Fruit fly (Drosophila melanogaster) whole organism, embryonic: Measurements from ENCODE around the gene CG3764.

Experiments
- Antp ChIP-seq: fragments of 200-800 bp; sonication (Bioruptor generic); optimal IDR thresholded peaks from 3 replicates; lab custom pipeline; 2016; ENCODE audit warnings: missing biosample characterization, missing genetic modification characterization
- Atf6 ChIP-seq: fragments of 200-800 bp; sonication (Bioruptor generic); IDR thresholded peaks from 2 replicates; pipeline ENCODE4 v1.3.6; 2022; ENCODE audit warnings: missing biosample characterization, missing genetic modification characterization
- CG12104 ChIP-seq: fragments of 200-800 bp; sonication (Bioruptor generic); optimal IDR thresholded peaks from 3 replicates; lab custom pipeline; 2016; ENCODE audit warnings: missing biosample characterization, missing genetic modification characterization
- CG12744 ChIP-seq: fragments of 200-800 bp; sonication (Bioruptor generic); optimal IDR thresholded peaks from 2 replicates; lab custom pipeline; 2016; ENCODE audit warnings: missing biosample characterization, missing genetic modification characterization
- CG13296 ChIP-seq: fragments of 200-800 bp; sonication (Bioruptor generic); optimal IDR thresholded peaks from 3 replicates; lab custom pipeline; 2018; ENCODE audit warnings: missing biosample characterization, mild to moderate bottlenecking, missing genetic modification characterization
- CG14860 ChIP-seq: fragments of 200-800 bp; sonication (Bioruptor generic); IDR thresholded peaks from 3 replicates; pipeline ENCODE4 v1.3.6; 2022; ENCODE audit warnings: missing biosample characterization, missing genetic modification characterization; ENCODE audit not compliant: partially characterized antibody
- CG17568 ChIP-seq: fragments of 200-800 bp; sonication (Bioruptor generic); optimal IDR thresholded peaks from 2 replicates; lab custom pipeline; 2018; ENCODE audit warnings: missing biosample characterization, mild to moderate bottlenecking, missing genetic modification characterization, moderate library complexity
- CG18011 ChIP-seq: fragments of 200-800 bp; sonication (Bioruptor generic); optimal IDR thresholded peaks from 2 replicates; lab custom pipeline; 2017; ENCODE audit warnings: missing biosample characterization, missing genetic modification characterization, mild to moderate bottlenecking, moderate library complexity, missing genotype
- CG18599 ChIP-seq: fragments of 200-800 bp; sonication (Bioruptor generic); optimal IDR thresholded peaks from 3 replicates; lab custom pipeline; 2017; ENCODE audit warnings: missing biosample characterization, missing genetic modification characterization, mild to moderate bottlenecking, moderate library complexity, missing genetic modification reagents
- CG34224 ChIP-seq: fragments of 200-800 bp; sonication (Bioruptor generic); IDR thresholded peaks from 3 replicates; pipeline ENCODE4 v1.3.6; 2022; ENCODE audit warnings: missing biosample characterization, missing genetic modification characterization; ENCODE audit not compliant: partially characterized antibody
- CG3838 ChIP-seq: fragments of 200-800 bp; sonication (Bioruptor generic); optimal IDR thresholded peaks from 3 replicates; lab custom pipeline; 2016; ENCODE audit warnings: missing biosample characterization, missing genetic modification characterization
- CG4424 ChIP-seq: fragments of 200-800 bp; sonication (Bioruptor generic); optimal IDR thresholded peaks from 3 replicates; lab custom pipeline; 2016; ENCODE audit warnings: missing biosample characterization, missing genetic modification characterization
- CG6765 ChIP-seq: fragments of 200-800 bp; sonication (Bioruptor generic); optimal IDR thresholded peaks from 3 replicates; lab custom pipeline; 2017; ENCODE audit warnings: missing biosample characterization, mild to moderate bottlenecking, missing genetic modification characterization
- CG7987 ChIP-seq: fragments of 200-800 bp; sonication (Bioruptor generic); optimal IDR thresholded peaks from 2 replicates; lab custom pipeline; 2018; ENCODE audit warnings: missing biosample characterization, mild to moderate bottlenecking, missing genetic modification characterization, moderate library complexity
- CG8359 ChIP-seq: fragments of 200-800 bp; sonication (Bioruptor generic); optimal IDR thresholded peaks from 2 replicates; lab custom pipeline; 2017; ENCODE audit warnings: missing biosample characterization, mild to moderate bottlenecking, missing genetic modification characterization, borderline replicate concordance
- CG9609 ChIP-seq: fragments of 200-800 bp; sonication (Bioruptor generic); optimal IDR thresholded peaks from 3 replicates; lab custom pipeline; 2016; ENCODE audit warnings: missing biosample characterization, missing genetic modification characterization
- CG9797 ChIP-seq: fragments of 200-800 bp; sonication (Bioruptor generic); optimal IDR thresholded peaks from 3 replicates; lab custom pipeline; 2018; ENCODE audit warnings: missing biosample characterization, mild to moderate bottlenecking, missing genetic modification characterization
- CTCF ChIP-seq: fragments of 200-800 bp; sonication (Bioruptor generic); optimal IDR thresholded peaks from 2 replicates; lab custom pipeline; 2017; ENCODE audit warnings: missing biosample characterization, mild to moderate bottlenecking, missing genetic modification characterization, moderate library complexity
- D19B ChIP-seq: fragments of 200-800 bp; sonication (Bioruptor generic); optimal IDR thresholded peaks from 2 replicates; lab custom pipeline; 2017; ENCODE audit warnings: missing biosample characterization, mild to moderate bottlenecking, missing genetic modification characterization
- Dbx ChIP-seq: fragments of 200-800 bp; sonication (Bioruptor generic); IDR thresholded peaks from 3 replicates; pipeline ENCODE4 v1.3.6; 2022; ENCODE audit warnings: missing biosample characterization, missing genetic modification characterization
- Dek ChIP-seq: fragments of 200-800 bp; sonication (Bioruptor generic); optimal IDR thresholded peaks from 3 replicates; lab custom pipeline; 2019; ENCODE audit warnings: missing biosample characterization, mild to moderate bottlenecking, missing genetic modification characterization, moderate library complexity
- H2.0 ChIP-seq: fragments of 200-800 bp; sonication (Bioruptor generic); IDR thresholded peaks from 2 replicates; pipeline ENCODE4 v1.3.6; 2022; ENCODE audit warnings: missing biosample characterization, missing genetic modification characterization
- Hand ChIP-seq: fragments of 200-800 bp; sonication (Bioruptor generic); optimal IDR thresholded peaks from 2 replicates; lab custom pipeline; 2017; ENCODE audit warnings: mild to moderate bottlenecking, missing biosample characterization, missing genetic modification reagents, missing genetic modification characterization
- Lhr ChIP-seq: fragments of 200-800 bp; sonication (Bioruptor generic); optimal IDR thresholded peaks from 3 replicates; lab custom pipeline; 2017; ENCODE audit warnings: mild to moderate bottlenecking, missing biosample characterization, missing genetic modification reagents, missing genetic modification characterization
- MBD-R2 ChIP-seq: fragments of 200-800 bp; sonication (Bioruptor generic); IDR thresholded peaks from 2 replicates; pipeline ENCODE4 v1.3.6; 2022; ENCODE audit warnings: missing biosample characterization, missing genetic modification characterization
- Oli ChIP-seq: fragments of 200-800 bp; sonication (Bioruptor generic); optimal IDR thresholded peaks from 2 replicates; lab custom pipeline; 2018; ENCODE audit warnings: missing biosample characterization, mild to moderate bottlenecking, missing genetic modification characterization, moderate library complexity
- Pdp1 ChIP-seq, 2 experiments: fragments of 200-800 bp; sonication (Bioruptor generic); optimal IDR thresholded peaks; 3 replicates each; lab custom pipeline; 2016; ENCODE audit warnings: missing biosample characterization in 2 of 2, missing genetic modification characterization in 2 of 2, mild to moderate bottlenecking in 1 of 2, moderate library complexity in 1 of 2
- Poxn ChIP-seq: fragments of 200-800 bp; sonication (Bioruptor generic); IDR thresholded peaks from 2 replicates; pipeline ENCODE4 v1.3.6; 2022; ENCODE audit warnings: missing biosample characterization, missing genetic modification characterization
- Taf1 ChIP-seq: fragments of 200-800 bp; sonication (Bioruptor generic); IDR thresholded peaks from 2 replicates; pipeline ENCODE4 v1.3.6; 2022; ENCODE audit warnings: missing biosample characterization, missing genetic modification characterization
- Trl ChIP-seq, 3 experiments: fragments of >200 bp in 2 of 3; fragments of 200-800 bp in 1 of 3; sonication (Bioruptor generic) in 1 of 3; optimal IDR thresholded peaks; 2 replicates in 1 of 3; 3 replicates in 2 of 3; lab custom pipeline; 2016 to 2017; ENCODE audit warnings: missing biosample characterization in 1 of 3, missing genetic modification characterization in 1 of 3
- Vsx1 ChIP-seq: fragments of 200-800 bp; sonication (Bioruptor generic); optimal IDR thresholded peaks from 2 replicates; lab custom pipeline; 2017; ENCODE audit warnings: missing biosample characterization, mild to moderate bottlenecking, missing genetic modification characterization, missing genetic modification reagents
- caup ChIP-seq: fragments of 200-800 bp; sonication (Bioruptor generic); optimal IDR thresholded peaks from 3 replicates; lab custom pipeline; 2017; ENCODE audit warnings: missing biosample characterization, mild to moderate bottlenecking, missing genetic modification characterization, moderate library complexity; ENCODE audit not compliant: severe bottlenecking
- cg ChIP-seq: fragments of 200-800 bp; sonication (Bioruptor generic); optimal IDR thresholded peaks from 3 replicates; lab custom pipeline; 2019; ENCODE audit warnings: missing biosample characterization, mild to moderate bottlenecking, missing genetic modification characterization, moderate library complexity
- danr ChIP-seq: fragments of 200-800 bp; sonication (Bioruptor generic); IDR thresholded peaks from 2 replicates; pipeline ENCODE4 v1.3.6; 2022; ENCODE audit warnings: missing biosample characterization, missing genetic modification characterization
- gem ChIP-seq: fragments of 200-800 bp; sonication (Bioruptor generic); optimal IDR thresholded peaks from 2 replicates; lab custom pipeline; 2019; ENCODE audit warnings: missing biosample characterization, mild to moderate bottlenecking, missing genetic modification characterization, moderate library complexity
- ind ChIP-seq: fragments of 200-800 bp; sonication (Bioruptor generic); optimal IDR thresholded peaks from 3 replicates; lab custom pipeline; 2016; ENCODE audit warnings: missing biosample characterization, missing genetic modification characterization
- jing ChIP-seq: fragments of 200-800 bp; sonication (Bioruptor generic); optimal IDR thresholded peaks from 2 replicates; lab custom pipeline; 2018; ENCODE audit warnings: missing biosample characterization, mild to moderate bottlenecking, missing genetic modification characterization
- mam ChIP-seq: fragments of 200-800 bp; sonication (Bioruptor generic); optimal IDR thresholded peaks from 3 replicates; lab custom pipeline; 2016; ENCODE audit warnings: missing biosample characterization, missing genetic modification characterization
- nerfin-1 ChIP-seq: fragments of 200-800 bp; sonication (Bioruptor generic); optimal IDR thresholded peaks from 3 replicates; lab custom pipeline; 2019; ENCODE audit warnings: missing biosample characterization, mild to moderate bottlenecking, missing genetic modification characterization, moderate library complexity
- onecut ChIP-seq: fragments of 200-800 bp; sonication (Bioruptor generic); IDR thresholded peaks from 2 replicates; pipeline ENCODE4 v1.3.6; 2022; ENCODE audit warnings: missing biosample characterization, missing genetic modification characterization
- sob ChIP-seq: fragments of 200-800 bp; sonication (Bioruptor generic); IDR thresholded peaks from 2 replicates; pipeline ENCODE4 v1.3.6; 2022; ENCODE audit warnings: missing biosample characterization, missing genetic modification characterization
- sqz ChIP-seq: fragments of 200-800 bp; sonication (Bioruptor generic); optimal IDR thresholded peaks from 3 replicates; lab custom pipeline; 2018; ENCODE audit warnings: missing biosample characterization, mild to moderate bottlenecking, missing genetic modification characterization
- sr ChIP-seq: fragments of 200-800 bp; sonication (Bioruptor generic); IDR thresholded peaks from 3 replicates; pipeline ENCODE4 v1.3.6; 2022; ENCODE audit warnings: missing biosample characterization, missing genetic modification characterization
- sug ChIP-seq: fragments of 200-800 bp; optimal IDR thresholded peaks from 2 replicates; lab custom pipeline; 2019; ENCODE audit warnings: missing biosample characterization, mild to moderate bottlenecking, missing genetic modification characterization, moderate library complexity
- toy ChIP-seq: fragments of 200-800 bp; sonication (Bioruptor generic); IDR thresholded peaks from 2 replicates; pipeline ENCODE4 v1.3.6; 2022; ENCODE audit warnings: missing biosample characterization, missing genetic modification characterization
- trh ChIP-seq: fragments of 200-800 bp; sonication (Bioruptor generic); optimal IDR thresholded peaks from 2 replicates; lab custom pipeline; 2016; ENCODE audit warnings: missing biosample characterization, missing genetic modification characterization
- vnd ChIP-seq: fragments of 200-800 bp; sonication (Bioruptor generic); IDR thresholded peaks from 3 replicates; pipeline ENCODE4 v1.3.6; 2022; ENCODE audit warnings: missing biosample characterization, missing genetic modification characterization; ENCODE audit not compliant: partially characterized antibody
- z ChIP-seq: fragments of 200-800 bp; sonication (Bioruptor generic); IDR thresholded peaks from 3 replicates; pipeline ENCODE4 v1.3.6; 2022; ENCODE audit warnings: missing biosample characterization, missing genetic modification characterization

Gene CG3764

dm6 chr3L:17003251-17004171, 8.9 kb downstream of the CG3764 start (continued):
- TF ChIP-seq sug (tag; lab: Kevin White, UChicago) = peak; percentile 86
- TF ChIP-seq Taf1 (GFP tag; lab: Robert Waterston, UW) = no peak
- TF ChIP-seq danr = no peak
- TF ChIP-seq CG8359 (GFP tag; lab: Kevin White, UChicago) = peak; percentile 33
- peak; percentile 13 for TF ChIP-seq cg (GFP tag; lab: Kevin White, UChicago)
- TF ChIP-seq vnd (GFP tag; lab: Robert Waterston, UW) = peak; percentile 69; the same call in 2 of the 3 replicates
- TF ChIP-seq CG12104 (GFP tag; lab: Kevin White, UChicago) = peak; percentile 28
- TF ChIP-seq CG14860 (GFP tag; lab: Robert Waterston, UW) = no peak
- TF ChIP-seq Lhr = no peak
- TF ChIP-seq Trl (optimal IDR thresholded peaks at IDR 0.05; lab: Kevin White, UChicago) = peak in 1 of 2 experiments; percentile 21
- TF ChIP-seq Trl (GFP tag; optimal IDR thresholded peaks at IDR 0.05; lab: Kevin White, UChicago) = no peak
- TF ChIP-seq CG18599 (GFP tag; lab: Kevin White, UChicago) = peak; percentile 12
- TF ChIP-seq CTCF (GFP tag; lab: Kevin White, UChicago) = no peak
- no peak for TF ChIP-seq nerfin-1
- TF ChIP-seq toy (GFP tag; lab: Robert Waterston, UW) = no peak
- peak; percentile 42 for TF ChIP-seq CG17568 (GFP tag; lab: Kevin White, UChicago)
- no peak for TF ChIP-seq ind (GFP tag; lab: Kevin White, UChicago)
- TF ChIP-seq CG13296 (GFP tag; lab: Kevin White, UChicago) = peak; percentile 48
- no peak for TF ChIP-seq CG12744 (GFP tag; lab: Kevin White, UChicago)
- no peak for TF ChIP-seq Hand (GFP tag; lab: Kevin White, UChicago)
- no peak for TF ChIP-seq Oli (tag; lab: Kevin White, UChicago)
- peak; percentile 40 for TF ChIP-seq D19B (GFP tag; lab: Kevin White, UChicago)
- TF ChIP-seq Atf6 = peak; percentile 57; the same call in 1 of the 2 replicates
- TF ChIP-seq CG6765 = peak; percentile 68
- no peak for TF ChIP-seq jing
- TF ChIP-seq caup = peak; percentile 64
- TF ChIP-seq z (GFP tag; lab: Robert Waterston, UW) = 0 out of 3 replicates have a peak, but pooled peaks have one; percentile 33
- peak; percentile 16 for TF ChIP-seq gem (tag; lab: Kevin White, UChicago)
- TF ChIP-seq H2.0 (GFP tag; lab: Robert Waterston, UW) = no peak
- TF ChIP-seq CG18011 (GFP tag; lab: Kevin White, UChicago) = no peak
- no peak for TF ChIP-seq sqz (GFP tag; lab: Kevin White, UChicago)
- no peak; the same call in 1 of the 2 replicates for TF ChIP-seq MBD-R2 (GFP tag; lab: Robert Waterston, UW)
- TF ChIP-seq Dbx (GFP tag; lab: Robert Waterston, UW) = peak; percentile 74
- no peak for TF ChIP-seq Poxn (GFP tag; lab: Robert Waterston, UW)
- TF ChIP-seq CG9609 = no peak
- TF ChIP-seq CG4424 (GFP tag; lab: Kevin White, UChicago) = no peak
- no peak for TF ChIP-seq mam (GFP tag; lab: Kevin White, UChicago)
- no peak for TF ChIP-seq onecut (GFP tag; lab: Robert Waterston, UW)
- TF ChIP-seq sr (GFP tag; lab: Robert Waterston, UW) = peak; percentile 59; the same call in 1 of the 3 replicates
- TF ChIP-seq trh (GFP tag; lab: Kevin White, UChicago) = no peak
- no peak for TF ChIP-seq CG34224 (GFP tag; lab: Robert Waterston, UW)
- no peak for TF ChIP-seq Antp (GFP tag; lab: Kevin White, UChicago)
- TF ChIP-seq Pdp1 (GFP tag; optimal IDR thresholded peaks at IDR 0.05; lab: Kevin White, UChicago) = peak in 1 of 2 experiments; percentile 51
- peak; percentile 48 for TF ChIP-seq CG7987 (GFP tag; lab: Kevin White, UChicago)
- peak; percentile 84 for TF ChIP-seq Vsx1 (GFP tag; lab: Kevin White, UChicago)
- no peak for TF ChIP-seq CG3838 (GFP tag; lab: Kevin White, UChicago)
- no peak for TF ChIP-seq CG9797 (GFP tag; lab: Kevin White, UChicago)
- no peak for TF ChIP-seq Dek (tag; lab: Kevin White, UChicago)
- TF ChIP-seq sob (GFP tag; lab: Robert Waterston, UW) = 0 out of 2 replicates have a peak, but pooled peaks have one; percentile 8
